Fruit fly (Drosophila melanogaster) whole organism, embryonic: ENCODE results near the gene Inx6.

Experiments
- Atf-2 ChIP-seq: fragments of 200-800 bp; sonication (Bioruptor generic); optimal IDR thresholded peaks from 2 replicates; lab custom pipeline; 2016; ENCODE audit warnings: missing biosample characterization, missing genetic modification characterization
- CG10267 ChIP-seq: fragments of 200-800 bp; sonication (Bioruptor generic); optimal IDR thresholded peaks from 2 replicates; lab custom pipeline; 2018; ENCODE audit warnings: missing biosample characterization, mild to moderate bottlenecking, missing genetic modification characterization, moderate library complexity
- CG10321 ChIP-seq: fragments of 200-800 bp; sonication (Bioruptor generic); IDR thresholded peaks from 2 replicates; pipeline ENCODE4 v1.3.6; 2022; ENCODE audit warnings: missing biosample characterization, missing genetic modification characterization
- CG12104 ChIP-seq: fragments of 200-800 bp; sonication (Bioruptor generic); optimal IDR thresholded peaks from 3 replicates; lab custom pipeline; 2016; ENCODE audit warnings: missing biosample characterization, missing genetic modification characterization
- CG17186 ChIP-seq: fragments of 200-800 bp; sonication (Bioruptor generic); optimal IDR thresholded peaks from 3 replicates; lab custom pipeline; 2017; ENCODE audit warnings: missing biosample characterization, missing genetic modification reagents, missing genetic modification characterization
- CG17385 ChIP-seq: fragments of 200-800 bp; sonication (Bioruptor generic); optimal IDR thresholded peaks from 3 replicates; lab custom pipeline; 2018; ENCODE audit warnings: missing biosample characterization, mild to moderate bottlenecking, missing genetic modification characterization
- CG17612 ChIP-seq: fragments of 200-800 bp; sonication (Bioruptor generic); IDR thresholded peaks from 2 replicates; pipeline ENCODE4 v1.3.6; 2022; ENCODE audit warnings: missing biosample characterization, missing genetic modification characterization
- CG17829 ChIP-seq: fragments of 200-800 bp; optimal IDR thresholded peaks from 2 replicates; lab custom pipeline; 2019; ENCODE audit warnings: missing biosample characterization, mild to moderate bottlenecking, missing genetic modification characterization, moderate library complexity
- CG2129 ChIP-seq: fragments of 200-800 bp; sonication (Bioruptor generic); IDR thresholded peaks from 2 replicates; pipeline ENCODE4 v1.3.6; 2022; ENCODE audit warnings: missing biosample characterization, missing genetic modification characterization; ENCODE audit not compliant: partially characterized antibody
- CG31388 ChIP-seq: fragments of 200-800 bp; sonication (Bioruptor generic); optimal IDR thresholded peaks from 2 replicates; lab custom pipeline; 2016; ENCODE audit warnings: missing biosample characterization, missing genetic modification characterization
- CG42726 ChIP-seq: fragments of 200-800 bp; sonication (Bioruptor generic); IDR thresholded peaks from 2 replicates; pipeline ENCODE4 v1.3.6; 2022; ENCODE audit warnings: missing biosample characterization, missing genetic modification characterization; ENCODE audit not compliant: partially characterized antibody
- CG4617 ChIP-seq: fragments of 200-800 bp; sonication (Bioruptor generic); optimal IDR thresholded peaks from 3 replicates; lab custom pipeline; 2016; ENCODE audit warnings: missing biosample characterization, missing genetic modification characterization, borderline replicate concordance
- CG4730 ChIP-seq: fragments of 200-800 bp; sonication (Bioruptor generic); IDR thresholded peaks from 2 replicates; pipeline ENCODE4 v1.3.6; 2022; ENCODE audit warnings: missing biosample characterization, missing genetic modification characterization
- CG7963 ChIP-seq: fragments of 200-800 bp; sonication (Bioruptor generic); IDR thresholded peaks from 3 replicates; pipeline ENCODE4 v1.3.6; 2022; ENCODE audit warnings: missing biosample characterization, missing genetic modification characterization; ENCODE audit not compliant: partially characterized antibody
- CG8290 ChIP-seq, 3 experiments: fragments of 200-800 bp; sonication (Bioruptor generic); optimal IDR thresholded peaks; 2 replicates each; lab custom pipeline; 2016 to 2019; ENCODE audit warnings: missing biosample characterization in 3 of 3, missing genetic modification characterization in 3 of 3, mild to moderate bottlenecking in 2 of 3, moderate library complexity in 1 of 3
- Doc3 ChIP-seq: fragments of 200-800 bp; sonication (Bioruptor generic); IDR thresholded peaks from 3 replicates; pipeline ENCODE4 v1.3.6; 2022; ENCODE audit warnings: missing biosample characterization, missing genetic modification characterization; ENCODE audit not compliant: partially characterized antibody
- Dref ChIP-seq: fragments of 200-800 bp; sonication (Bioruptor generic); IDR thresholded peaks from 2 replicates; pipeline ENCODE4 v1.3.6; 2022; ENCODE audit warnings: missing biosample characterization, missing genetic modification characterization
- HLH4C ChIP-seq: fragments of 200-800 bp; sonication (Bioruptor generic); IDR thresholded peaks from 3 replicates; pipeline ENCODE4 v1.3.6; 2022; ENCODE audit warnings: missing biosample characterization, missing genetic modification characterization; ENCODE audit not compliant: partially characterized antibody
- HmgZ ChIP-seq: fragments of 200-800 bp; sonication (Bioruptor generic); optimal IDR thresholded peaks from 2 replicates; lab custom pipeline; 2018; ENCODE audit warnings: missing biosample characterization, mild to moderate bottlenecking, missing genetic modification characterization
- MBD-R2 ChIP-seq: fragments of 200-800 bp; sonication (Bioruptor generic); IDR thresholded peaks from 2 replicates; pipeline ENCODE4 v1.3.6; 2022; ENCODE audit warnings: missing biosample characterization, missing genetic modification characterization
- Max ChIP-seq: fragments of 200-800 bp; sonication (Bioruptor generic); optimal IDR thresholded peaks from 2 replicates; lab custom pipeline; 2016; ENCODE audit warnings: missing biosample characterization, mild to moderate bottlenecking, missing genetic modification characterization
- Nf-YA ChIP-seq: fragments of 200-800 bp; sonication (Bioruptor generic); IDR thresholded peaks from 2 replicates; pipeline ENCODE4 v1.3.6; 2022; ENCODE audit warnings: missing biosample characterization, missing genetic modification characterization
- Rx ChIP-seq: fragments of 200-800 bp; sonication (Bioruptor generic); IDR thresholded peaks from 2 replicates; pipeline ENCODE4 v1.3.6; 2022; ENCODE audit warnings: missing biosample characterization, missing genetic modification characterization
- Sin3A ChIP-seq: fragments of >200 bp; optimal IDR thresholded peaks from 2 replicates; lab custom pipeline; 2018
- Xrp1 ChIP-seq: fragments of 200-800 bp; sonication (Bioruptor generic); IDR thresholded peaks from 2 replicates; pipeline ENCODE4 v1.3.6; 2022; ENCODE audit warnings: missing biosample characterization, missing genetic modification characterization
- bbx ChIP-seq: fragments of 200-800 bp; sonication (Bioruptor generic); IDR thresholded peaks from 2 replicates; pipeline ENCODE4 v1.3.6; 2022; ENCODE audit warnings: missing biosample characterization, missing genetic modification characterization; ENCODE audit not compliant: partially characterized antibody
- br ChIP-seq: fragments of >200 bp; optimal IDR thresholded peaks from 2 replicates; lab custom pipeline; 2017
- cato ChIP-seq: fragments of 200-800 bp; sonication (Bioruptor generic); optimal IDR thresholded peaks from 2 replicates; lab custom pipeline; 2016; ENCODE audit warnings: missing biosample characterization, missing genetic modification characterization, borderline replicate concordance
- crp ChIP-seq, 2 experiments: fragments of 200-800 bp; sonication (Bioruptor generic); optimal IDR thresholded peaks; 2 replicates in 1 of 2; 3 replicates in 1 of 2; lab custom pipeline; 2017; ENCODE audit warnings: missing biosample characterization in 2 of 2, missing genetic modification characterization in 2 of 2, mild to moderate bottlenecking in 1 of 2, moderate library complexity in 1 of 2
- danr ChIP-seq: fragments of 200-800 bp; sonication (Bioruptor generic); IDR thresholded peaks from 2 replicates; pipeline ENCODE4 v1.3.6; 2022; ENCODE audit warnings: missing biosample characterization, missing genetic modification characterization
- hbn ChIP-seq: fragments of 200-800 bp; sonication (Bioruptor generic); IDR thresholded peaks from 2 replicates; pipeline ENCODE4 v1.3.6; 2022; ENCODE audit warnings: missing biosample characterization, missing genetic modification characterization; ENCODE audit not compliant: partially characterized antibody
- inv ChIP-seq: fragments of 200-800 bp; sonication (Bioruptor generic); IDR thresholded peaks from 2 replicates; pipeline ENCODE4 v1.3.6; 2022; ENCODE audit warnings: missing biosample characterization, missing genetic modification characterization; ENCODE audit not compliant: partially characterized antibody
- kah ChIP-seq: fragments of 200-800 bp; sonication (Bioruptor generic); optimal IDR thresholded peaks from 2 replicates; lab custom pipeline; 2018; ENCODE audit warnings: missing biosample characterization, mild to moderate bottlenecking, missing genetic modification characterization
- knrl ChIP-seq: fragments of 200-800 bp; sonication (Bioruptor generic); IDR thresholded peaks from 3 replicates; pipeline ENCODE4 v1.3.6; 2022; ENCODE audit warnings: missing biosample characterization, missing genetic modification characterization; ENCODE audit not compliant: partially characterized antibody
- lbe ChIP-seq: fragments of 200-800 bp; sonication (Bioruptor generic); optimal IDR thresholded peaks from 2 replicates; lab custom pipeline; 2016; ENCODE audit warnings: missing biosample characterization, mild to moderate bottlenecking, missing genetic modification characterization
- lov ChIP-seq, 2 experiments: fragments of 200-800 bp in 1 of 2; fragments of >200 bp in 1 of 2; sonication (Bioruptor generic) in 1 of 2; IDR thresholded peaks in 1 of 2; optimal IDR thresholded peaks in 1 of 2; 2 replicates in 1 of 2; 3 replicates in 1 of 2; pipeline versions ENCODE4 v1.3.6 to Lab custom; 2017 to 2022; ENCODE audit warnings: missing biosample characterization in 1 of 2, missing genetic modification characterization in 1 of 2
- phol ChIP-seq: fragments of 200-800 bp; sonication (Bioruptor generic); optimal IDR thresholded peaks from 3 replicates; lab custom pipeline; 2018; ENCODE audit warnings: missing biosample characterization, mild to moderate bottlenecking, missing genetic modification characterization, moderate library complexity
- pzg ChIP-seq: fragments of 200-800 bp; sonication (Bioruptor generic); optimal IDR thresholded peaks from 3 replicates; lab custom pipeline; 2018; ENCODE audit warnings: missing biosample characterization, mild to moderate bottlenecking, missing genetic modification characterization, moderate library complexity
- ranshi ChIP-seq: fragments of 200-800 bp; sonication (Bioruptor generic); IDR thresholded peaks from 2 replicates; pipeline ENCODE4 v1.3.6; 2022; ENCODE audit warnings: missing biosample characterization, missing genetic modification characterization
- rib ChIP-seq: fragments of 200-800 bp; sonication (Bioruptor generic); IDR thresholded peaks from 2 replicates; pipeline ENCODE4 v1.3.6; 2022; ENCODE audit warnings: missing biosample characterization, missing genetic modification characterization
- sens ChIP-seq: fragments of 200-800 bp; sonication (Bioruptor generic); peaks from one replicate; lab custom pipeline; 2016; ENCODE audit warnings: missing biosample characterization, missing genetic modification characterization
- sna ChIP-seq: fragments of 200-800 bp; sonication (Bioruptor generic); IDR thresholded peaks from 2 replicates; pipeline ENCODE4 v1.3.6; 2022; ENCODE audit warnings: missing biosample characterization, missing genetic modification characterization; ENCODE audit not compliant: partially characterized antibody
- stwl ChIP-seq: fragments of 200-800 bp; sonication (Bioruptor generic); optimal IDR thresholded peaks from 3 replicates; lab custom pipeline; 2018; ENCODE audit warnings: missing biosample characterization, mild to moderate bottlenecking, missing genetic modification characterization, moderate library complexity
- tll ChIP-seq, 2 experiments: fragments of 200-800 bp in 1 of 2; fragments of >200 bp in 1 of 2; sonication (Bioruptor generic) in 1 of 2; optimal IDR thresholded peaks; 2 replicates each; lab custom pipeline; 2017 to 2019; ENCODE audit warnings: missing biosample characterization in 2 of 2, missing genetic modification characterization in 2 of 2, mild to moderate bottlenecking in 1 of 2, moderate library complexity in 1 of 2
- toy ChIP-seq: fragments of 200-800 bp; sonication (Bioruptor generic); IDR thresholded peaks from 2 replicates; pipeline ENCODE4 v1.3.6; 2022; ENCODE audit warnings: missing biosample characterization, missing genetic modification characterization
- trem ChIP-seq: fragments of 200-800 bp; optimal IDR thresholded peaks from 3 replicates; lab custom pipeline; 2019; ENCODE audit warnings: missing biosample characterization, mild to moderate bottlenecking, missing genetic modification characterization, moderate library complexity
- usp ChIP-seq: fragments of >200 bp; optimal IDR thresholded peaks from 2 replicates; lab custom pipeline; 2017; ENCODE audit warnings: missing biosample characterization, missing genetic modification characterization
- vnd ChIP-seq: fragments of 200-800 bp; sonication (Bioruptor generic); IDR thresholded peaks from 3 replicates; pipeline ENCODE4 v1.3.6; 2022; ENCODE audit warnings: missing biosample characterization, missing genetic modification characterization; ENCODE audit not compliant: partially characterized antibody
- zen ChIP-seq: fragments of 200-800 bp; sonication (Bioruptor generic); optimal IDR thresholded peaks from 3 replicates; lab custom pipeline; 2018; ENCODE audit warnings: missing biosample characterization, mild to moderate bottlenecking, missing genetic modification characterization, moderate library complexity

Gene Inx6

DNA sequence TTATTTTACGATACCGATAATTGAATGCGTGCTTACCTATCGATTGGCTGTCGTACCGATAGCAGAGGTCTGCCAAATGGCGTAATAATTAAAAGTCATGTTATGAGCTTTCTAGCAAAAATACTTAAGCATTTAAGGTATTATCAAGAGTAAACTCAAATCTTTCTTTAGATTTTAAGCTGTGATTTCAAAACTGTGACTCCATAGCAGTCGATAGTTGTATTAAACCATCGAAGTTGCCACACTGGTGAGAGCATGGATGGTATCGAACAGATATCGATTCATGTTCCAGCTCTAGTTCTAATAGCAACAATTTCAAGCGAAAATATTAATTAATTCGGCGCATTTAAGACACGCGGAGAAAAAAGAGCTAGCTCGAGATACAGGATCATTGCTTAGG lies 18.5 kb downstream of the Inx6 start, which contains the start of the genes CG17068 and Rab10 (continued):
- TF ChIP-seq lov (optimal IDR thresholded peaks at IDR 0.05; lab: Kevin White, UChicago), result no peak
- no peak for TF ChIP-seq lov (GFP tag; IDR thresholded peaks at IDR 0.05; lab: Robert Waterston, UW)
- 0 out of 2 replicates have a peak, but pooled peaks have one; percentile 9 for TF ChIP-seq danr
- TF ChIP-seq CG8290 (GFP tag; optimal IDR thresholded peaks at IDR 0.05; lab: Kevin White, UChicago), result peak; percentile 44
- peak in 1 of 2 experiments; percentile 12 for TF ChIP-seq CG8290 (tag; optimal IDR thresholded peaks at IDR 0.05; lab: Kevin White, UChicago)
- TF ChIP-seq tll (GFP tag; optimal IDR thresholded peaks at IDR 0.05; lab: Kevin White, UChicago), result peak in 1 of 2 experiments; percentile 8
- TF ChIP-seq CG31388 (GFP tag; lab: Kevin White, UChicago), result no peak
- peak; percentile 79 for TF ChIP-seq Dref (GFP tag; lab: Robert Waterston, UW)
- TF ChIP-seq CG12104 (GFP tag; lab: Kevin White, UChicago), result no peak
- TF ChIP-seq Nf-YA (GFP tag; lab: Robert Waterston, UW), result no peak
- TF ChIP-seq toy (GFP tag; lab: Robert Waterston, UW), result no peak
- TF ChIP-seq Max (GFP tag; lab: Kevin White, UChicago), result peak; percentile 3
- TF ChIP-seq hbn, result peak; percentile 93
- TF ChIP-seq CG42726 (GFP tag; lab: Robert Waterston, UW), result peak; percentile 74
- peak; percentile 61 for TF ChIP-seq CG17186 (GFP tag; lab: Kevin White, UChicago)
- no peak for TF ChIP-seq Atf-2 (GFP tag; lab: Kevin White, UChicago)
- TF ChIP-seq kah (GFP tag; lab: Kevin White, UChicago), result no peak
- TF ChIP-seq CG17829 (tag; lab: Kevin White, UChicago), result peak; percentile 13
- peak; percentile 92 for TF ChIP-seq Doc3 (GFP tag; lab: Robert Waterston, UW)
- no peak for TF ChIP-seq Rx (GFP tag; lab: Robert Waterston, UW)
- TF ChIP-seq knrl, result peak; percentile 94
- TF ChIP-seq sens (GFP tag; lab: Kevin White, UChicago), result peak; percentile 88
- TF ChIP-seq cato (GFP tag; lab: Kevin White, UChicago), result no peak
- TF ChIP-seq phol (tag; lab: Kevin White, UChicago), result peak; percentile 50
- TF ChIP-seq CG10267 (tag; lab: Kevin White, UChicago), result peak; percentile 48
- TF ChIP-seq usp (GFP tag; lab: Kevin White, UChicago), result no peak
- TF ChIP-seq zen (tag; lab: Kevin White, UChicago), result peak; percentile 25
- TF ChIP-seq trem, result peak; percentile 76
- TF ChIP-seq rib, result no peak
- TF ChIP-seq CG17612 (GFP tag; lab: Robert Waterston, UW), result no peak
- TF ChIP-seq br (lab: Kevin White, UChicago), result no peak
- peak; percentile 43 for TF ChIP-seq stwl (tag; lab: Kevin White, UChicago)
- TF ChIP-seq CG17385 (GFP tag; lab: Kevin White, UChicago), result no peak
- TF ChIP-seq Sin3A (lab: Kevin White, UChicago), result peak; percentile 86
- peak; percentile 69 for TF ChIP-seq CG4617
- TF ChIP-seq ranshi, result no peak
- TF ChIP-seq vnd (GFP tag; lab: Robert Waterston, UW), result peak; percentile 91
- TF ChIP-seq CG10321 (GFP tag; lab: Robert Waterston, UW), result no peak
- peak; percentile 84 for TF ChIP-seq bbx (GFP tag; lab: Robert Waterston, UW)
- TF ChIP-seq sna (GFP tag; lab: Robert Waterston, UW), result peak; percentile 88
- peak; percentile 75 for TF ChIP-seq pzg
- peak; percentile 91 for TF ChIP-seq inv (GFP tag; lab: Robert Waterston, UW)
- no peak for TF ChIP-seq CG4730 (GFP tag; lab: Robert Waterston, UW)
- no peak for TF ChIP-seq Xrp1 (GFP tag; lab: Robert Waterston, UW)
- peak; percentile 95 for TF ChIP-seq HLH4C (GFP tag; lab: Robert Waterston, UW)
- no peak for TF ChIP-seq lbe (GFP tag; lab: Kevin White, UChicago)
- no peak for TF ChIP-seq crp (GFP tag; optimal IDR thresholded peaks at IDR 0.05; lab: Kevin White, UChicago)
- peak; percentile 85 for TF ChIP-seq CG7963
- peak; percentile 19 for TF ChIP-seq HmgZ (tag; lab: Kevin White, UChicago)
- peak; percentile 63 for TF ChIP-seq MBD-R2
- peak; percentile 93 for TF ChIP-seq CG2129 (GFP tag; lab: Robert Waterston, UW)
